Worm (Caenorhabditis elegans) whole organism, L4 larva: ENCODE measurements around the gene C09B7.2.

Experiments
- F44E2.7 ChIP-seq: fragments of 200-800 bp; sonication (Bioruptor generic); IDR thresholded peaks from 2 replicates; pipeline ENCODE4 v2.1.2; 2022; ENCODE audit warnings: missing genetic modification characterization, missing compliant biosample characterization
- R02D3.7 ChIP-seq: fragments of 150-350 bp; sonication (generic microtip); optimal IDR thresholded peaks from 3 replicates; lab custom pipeline; 2014; ENCODE audit warnings: missing biosample characterization, missing genetic modification characterization
- aha-1 ChIP-seq: fragments of 150-350 bp; peaks from one replicate; lab custom pipeline; 2014; ENCODE audit warnings: missing biosample characterization, missing genetic modification characterization
- attf-4 ChIP-seq: sonication (generic microtip); optimal IDR thresholded peaks from 3 replicates; lab custom pipeline; 2017; ENCODE audit warnings: missing biosample characterization, missing genetic modification characterization
- ceh-28 ChIP-seq: fragments of 150-350 bp; optimal IDR thresholded peaks from 2 replicates; lab custom pipeline; 2014; ENCODE audit warnings: missing biosample characterization, missing genetic modification reagents, missing genetic modification characterization
- ces-1 ChIP-seq: fragments of 150-350 bp; sonication (generic microtip); optimal IDR thresholded peaks from 4 replicates; lab custom pipeline; 2014; ENCODE audit warnings: missing biosample characterization, missing genetic modification reagents, missing genetic modification characterization
- ctbp-1 ChIP-seq: fragments of 200-800 bp; sonication (Bioruptor generic); IDR thresholded peaks from 2 replicates; pipeline ENCODE4 v1.3.6; 2022; ENCODE audit warnings: missing genetic modification reagents, missing genetic modification characterization, missing compliant biosample characterization
- daf-19 ChIP-seq: fragments of 200-800 bp; sonication (Bioruptor generic); conservative IDR thresholded peaks from 2 replicates; pipeline ENCODE4 v1.3.6; 2022; ENCODE audit warnings: missing genetic modification characterization, missing compliant biosample characterization
- dmd-9 ChIP-seq: fragments of 200-800 bp; sonication (Bioruptor generic); IDR thresholded peaks from 2 replicates; pipeline ENCODE4 v1.3.6; 2022; ENCODE audit warnings: missing genetic modification reagents, missing genetic modification characterization, missing compliant biosample characterization
- duxl-1 ChIP-seq: sonication (generic microtip); optimal IDR thresholded peaks from 2 replicates; lab custom pipeline; 2016; ENCODE audit warnings: mild to moderate bottlenecking, missing genetic modification characterization, moderate library complexity, missing compliant biosample characterization; ENCODE audit not compliant: poor library complexity
- dve-1 ChIP-seq: sonication (generic microtip); optimal IDR thresholded peaks from 2 replicates; lab custom pipeline; 2017; ENCODE audit warnings: antibody characterized with exemption, mild to moderate bottlenecking, missing genetic modification characterization, missing compliant biosample characterization; ENCODE audit not compliant: insufficient read depth
- egl-27 ChIP-seq: sonication (generic microtip); optimal IDR thresholded peaks from 3 replicates; lab custom pipeline; 2017; ENCODE audit warnings: missing biosample characterization, missing genetic modification reagents, missing genetic modification characterization
- fkh-10 ChIP-seq: fragments of 150-350 bp; optimal IDR thresholded peaks from 2 replicates; lab custom pipeline; 2014; ENCODE audit warnings: missing biosample characterization, missing genetic modification reagents, missing genetic modification characterization
- hif-1 ChIP-seq, 2 experiments: sonication (generic microtip); optimal IDR thresholded peaks; 2 replicates each; lab custom pipeline; 2016 to 2017; ENCODE audit warnings: missing compliant biosample characterization in 2 of 2, missing genetic modification characterization in 2 of 2, missing genetic modification reagents in 2 of 2, missing genotype in 2 of 2, mild to moderate bottlenecking in 1 of 2
- hlh-30 ChIP-seq: sonication (generic microtip); optimal IDR thresholded peaks from 2 replicates; lab custom pipeline; 2017; ENCODE audit warnings: antibody characterized with exemption, mild to moderate bottlenecking, missing genetic modification characterization, missing compliant biosample characterization; ENCODE audit not compliant: insufficient read depth
- hmg-1.1 ChIP-seq: fragments of 200-800 bp; sonication (Bioruptor generic); IDR thresholded peaks from 2 replicates; pipeline ENCODE4 v1.3.6; 2022; ENCODE audit warnings: missing genetic modification reagents, missing genetic modification characterization, missing compliant biosample characterization
- lin-1 ChIP-seq: fragments of 200-800 bp; sonication (Bioruptor generic); IDR thresholded peaks from 2 replicates; pipeline ENCODE4 v1.3.6; 2022; ENCODE audit warnings: missing genetic modification reagents, missing genetic modification characterization, missing compliant biosample characterization
- lin-13 ChIP-seq: fragments of 150-350 bp; optimal IDR thresholded peaks from 2 replicates; lab custom pipeline; 2014; ENCODE audit warnings: missing biosample characterization, missing genetic modification reagents, missing genetic modification characterization
- lin-15B ChIP-seq: fragments of 150-350 bp; sonication (generic microtip); optimal IDR thresholded peaks from 3 replicates; lab custom pipeline; 2014; ENCODE audit warnings: missing biosample characterization, missing genetic modification characterization
- lin-38 ChIP-seq: fragments of 200-800 bp; sonication (Bioruptor generic); IDR thresholded peaks from 2 replicates; pipeline ENCODE4 v1.3.6; 2022; ENCODE audit warnings: missing genetic modification reagents, missing genetic modification characterization, missing compliant biosample characterization
- lir-3 ChIP-seq: sonication (generic microtip); optimal IDR thresholded peaks from 2 replicates; lab custom pipeline; 2016; ENCODE audit warnings: mild to moderate bottlenecking, missing genetic modification characterization, missing compliant biosample characterization
- lsy-2 ChIP-seq, 2 experiments: fragments of 150-350 bp in 1 of 2; sonication (generic microtip) in 1 of 2; optimal IDR thresholded peaks; 2 replicates each; lab custom pipeline; 2014 to 2017; ENCODE audit warnings: missing biosample characterization in 2 of 2, missing genetic modification characterization in 2 of 2
- madf-9 ChIP-seq: fragments of 200-800 bp; sonication (Bioruptor generic); conservative IDR thresholded peaks from 2 replicates; pipeline ENCODE4 v1.3.6; 2022; ENCODE audit warnings: missing genetic modification reagents, missing genetic modification characterization, missing compliant biosample characterization
- mep-1 ChIP-seq: fragments of 150-350 bp; sonication (generic microtip); optimal IDR thresholded peaks from 3 replicates; lab custom pipeline; 2014; ENCODE audit warnings: missing biosample characterization, missing genetic modification characterization
- nhr-102 ChIP-seq: sonication (generic microtip); optimal IDR thresholded peaks from 2 replicates; lab custom pipeline; 2016; ENCODE audit warnings: mild to moderate bottlenecking, missing genetic modification characterization, moderate library complexity, missing compliant biosample characterization
- nhr-237 ChIP-seq: sonication (generic microtip); optimal IDR thresholded peaks from 2 replicates; lab custom pipeline; 2017; ENCODE audit warnings: missing biosample characterization, missing genetic modification characterization
- rbr-2 ChIP-seq: sonication (generic microtip); optimal IDR thresholded peaks from 2 replicates; lab custom pipeline; 2016; ENCODE audit warnings: missing genotype, missing genetic modification characterization, missing compliant biosample characterization
- set-16 ChIP-seq: fragments of 200-800 bp; sonication (Bioruptor generic); IDR thresholded peaks from 2 replicates; pipeline ENCODE4 v1.3.6; 2022; ENCODE audit warnings: missing genetic modification reagents, missing genetic modification characterization, missing compliant biosample characterization
- skn-1 ChIP-seq: fragments of 150-350 bp; optimal IDR thresholded peaks from 2 replicates; lab custom pipeline; 2014; ENCODE audit warnings: missing biosample characterization, missing genetic modification characterization
- snpc-1.2 ChIP-seq: fragments of 200-800 bp; sonication (Bioruptor generic); IDR thresholded peaks from 2 replicates; pipeline ENCODE4 v1.3.6; 2022; ENCODE audit warnings: missing genetic modification reagents, missing genetic modification characterization, missing compliant biosample characterization
- snpc-4 ChIP-seq: fragments of 150-350 bp; optimal IDR thresholded peaks from 2 replicates; lab custom pipeline; 2014; ENCODE audit warnings: missing biosample characterization, missing genetic modification characterization
- unc-62 ChIP-seq, 3 experiments: fragments of 150-350 bp in 1 of 3; sonication (generic microtip); optimal IDR thresholded peaks in 2 of 3; peaks in 1 of 3; 1 replicate in 1 of 3; 2 replicates in 2 of 3; lab custom pipeline; 2014 to 2017; ENCODE audit warnings: missing biosample characterization in 3 of 3, missing genetic modification characterization in 3 of 3, missing genetic modification reagents in 3 of 3, missing genotype in 1 of 3

The C09B7.2 gene

DNA sequence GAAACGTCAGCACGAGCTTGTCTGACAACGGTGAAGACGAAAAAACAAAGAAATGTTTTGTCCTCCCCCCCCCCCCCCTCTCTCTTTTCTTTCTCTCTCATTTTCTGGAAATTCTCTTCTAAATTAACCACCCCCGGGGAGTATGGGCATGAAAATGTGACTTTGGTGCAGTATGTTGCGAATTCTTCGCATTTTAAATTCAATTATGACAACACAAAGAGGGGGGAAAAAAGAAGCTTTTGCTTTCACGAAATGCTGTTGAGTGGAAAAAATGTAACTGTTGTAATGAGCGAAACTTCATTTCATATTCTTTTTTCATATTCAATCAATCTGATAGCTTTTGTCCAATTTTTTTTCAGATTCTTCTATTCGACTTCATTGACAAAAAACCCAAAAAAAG is 13.6 kb upstream of the C09B7.2 start:
- TF ChIP-seq R02D3.7 (tag; lab: Kevin White, UChicago): no peak
- TF ChIP-seq hif-1 (tag; optimal IDR thresholded peaks at IDR 0.05; lab: Kevin White, UChicago): no peak
- no peak for TF ChIP-seq mep-1
- no peak for TF ChIP-seq nhr-237 (tag; lab: Kevin White, UChicago)
- peak; percentile 36 for TF ChIP-seq fkh-10 (GFP tag; lab: Kevin White, UChicago)
- no peak for TF ChIP-seq attf-4
- TF ChIP-seq ctbp-1 (GFP tag; lab: Robert Waterston, UW): 0 out of 2 replicates have a peak, but pooled peaks have one; percentile 15
- no peak for TF ChIP-seq ceh-28 (tag; lab: Kevin White, UChicago)
- TF ChIP-seq skn-1 (tag; lab: Kevin White, UChicago): no peak
- TF ChIP-seq lir-3: no peak
- no peak for TF ChIP-seq lin-1
- TF ChIP-seq ces-1 (GFP tag; lab: Kevin White, UChicago): peak; percentile 76
- TF ChIP-seq hlh-30 (tag; lab: Kevin White, UChicago): peak; percentile 15
- TF ChIP-seq daf-19 (GFP tag; lab: Robert Waterston, UW): no peak
- TF ChIP-seq dmd-9 (GFP tag; lab: Robert Waterston, UW): no peak

DNA sequence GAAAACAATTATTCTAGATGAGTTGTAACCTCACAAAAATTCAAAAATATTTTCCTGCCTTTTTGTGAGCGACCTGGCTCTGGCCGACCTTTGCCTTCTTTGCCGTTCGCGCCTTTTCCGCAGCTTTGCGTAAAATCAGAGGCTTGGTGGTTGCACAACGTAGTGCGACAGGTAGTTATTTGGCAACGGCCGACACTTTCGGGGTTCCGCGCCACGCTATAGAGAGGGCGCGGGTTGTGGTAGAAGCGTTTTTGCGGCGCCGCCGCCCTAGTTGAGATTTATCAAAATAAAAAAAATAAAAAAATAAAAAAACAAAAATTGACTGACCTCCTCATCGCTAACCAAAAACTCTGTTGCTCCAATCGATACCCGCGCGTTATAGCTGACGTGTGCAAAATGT is 4.1 kb upstream of the C09B7.2 start:
- peak; percentile 51 for TF ChIP-seq set-16 (GFP tag; lab: Robert Waterston, UW)
- peak; percentile 39 for TF ChIP-seq nhr-102 (tag; lab: Kevin White, UChicago)
- TF ChIP-seq lin-38 (GFP tag; lab: Robert Waterston, UW): peak; percentile 14; the same call in 1 of the 2 replicates
- no peak for TF ChIP-seq lin-15B
- TF ChIP-seq snpc-1.2: 0 out of 2 replicates have a peak, but pooled peaks have one; percentile 49
- TF ChIP-seq snpc-4: peak; percentile 58
- no peak for TF ChIP-seq lsy-2 (tag; optimal IDR thresholded peaks at IDR 0.05; lab: Kevin White, UChicago)
- peak; percentile 13 for TF ChIP-seq dve-1 (tag; lab: Kevin White, UChicago)

DNA sequence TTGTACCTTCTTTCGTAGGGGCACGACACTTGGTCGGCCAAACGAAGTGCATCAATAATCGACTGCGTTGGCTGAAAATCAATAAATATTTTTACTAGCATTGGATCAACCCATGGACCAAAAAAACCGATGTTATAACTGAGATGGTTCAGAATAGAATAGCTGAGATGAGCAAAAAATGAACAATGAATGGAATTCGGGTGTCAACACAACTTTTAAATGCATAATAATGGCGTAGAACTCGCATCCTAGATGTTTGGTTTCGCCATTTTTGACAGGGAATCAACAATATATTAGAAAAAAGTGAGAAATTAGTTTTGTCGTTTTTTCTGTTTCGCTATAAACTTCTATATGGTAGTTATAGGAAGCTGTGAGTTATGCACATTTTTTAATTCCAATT is 3.7 kb upstream of the C09B7.2 start, which contains the start of gene F54G2.1:
F54G2.1 (minus strand) TSS at position 101 of the 400 bp plus-strand sequence.
- TF ChIP-seq aha-1 (peak; percentile 70), egl-27 (no peak), madf-9 (GFP tag; lab: Robert Waterston, UW) (no peak)

DNA sequence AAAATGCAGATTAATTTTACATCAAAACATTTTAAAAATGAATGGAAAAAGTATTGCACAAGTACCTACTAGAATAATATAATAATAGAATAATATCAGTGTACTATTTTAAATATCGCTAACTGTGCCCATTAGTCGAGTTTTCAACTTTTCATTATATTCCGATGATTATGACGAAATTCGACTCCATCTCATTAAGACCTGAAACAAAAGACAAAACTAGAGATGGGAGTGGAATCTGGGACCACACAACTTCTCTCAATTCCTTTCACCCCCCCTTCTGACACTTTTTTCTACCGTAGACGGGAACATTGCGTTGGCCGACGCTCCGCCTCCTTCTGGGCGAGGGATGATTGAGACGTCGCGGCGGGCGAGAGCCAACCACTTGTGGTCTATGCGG is 5.3 kb downstream of the C09B7.2 start, which contains the start of gene ser-7:
ser-7 (plus strand) TSS at position 301 of the 400 bp plus-strand sequence.
- peak; percentile 56; the same call in 1 of the 2 replicates for TF ChIP-seq set-16 (GFP tag; lab: Robert Waterston, UW)
- TF ChIP-seq rbr-2 (tag; lab: Kevin White, UChicago): no peak
- TF ChIP-seq hmg-1.1 (GFP tag; lab: Robert Waterston, UW): 0 out of 2 replicates have a peak, but pooled peaks have one; percentile 15
- TF ChIP-seq lin-13 (GFP tag; lab: Kevin White, UChicago): no peak

DNA sequence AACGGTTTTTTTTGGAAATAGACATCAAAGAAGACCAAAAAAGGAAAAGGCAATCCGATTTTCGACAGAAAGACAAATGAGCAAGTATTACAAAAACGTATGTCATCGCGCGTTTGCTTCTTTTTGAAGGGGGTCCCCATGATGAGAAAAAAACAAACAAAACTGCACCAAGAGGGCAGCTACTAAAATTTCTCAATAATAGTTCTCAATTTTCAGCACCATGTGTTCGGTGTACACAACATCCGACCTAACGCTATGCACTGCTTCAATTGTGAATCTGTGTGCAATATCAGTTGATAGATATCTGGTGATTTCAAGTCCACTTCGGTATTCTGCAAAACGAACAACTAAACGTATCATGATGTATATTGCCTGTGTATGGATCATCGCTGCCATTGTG is 6.6 kb downstream of the C09B7.2 start:
- TF ChIP-seq F44E2.7 (GFP tag; lab: Robert Waterston, UW) (no peak), unc-62 (GFP tag; optimal IDR thresholded peaks at IDR 0.05 in 1 of 2; lab: Kevin White, UChicago) (peak in 1 of 2 experiments; percentile 93), unc-62 (tag; optimal IDR thresholded peaks at IDR 0.05; lab: Kevin White, UChicago) (no peak)

ce11 chrX:2684448-2684847 is 16.5 kb downstream of the C09B7.2 start:
- TF ChIP-seq lin-15B (no peak), duxl-1 (no peak), set-16 (GFP tag; lab: Robert Waterston, UW) (peak; percentile 56), dmd-9 (GFP tag; lab: Robert Waterston, UW) (0 out of 2 replicates have a peak, but pooled peaks have one; percentile 44), aha-1 (peak; percentile 51)
